Worm (Caenorhabditis elegans) whole organism, mixed stage, embryonic: ENCODE data around the gene str-61.

Experiments
- ces-1 ChIP-seq: fragments of 150-350 bp; optimal IDR thresholded peaks from 2 replicates; lab custom pipeline; 2014; ENCODE audit warnings: missing biosample characterization, missing genetic modification reagents, missing genetic modification characterization
- drap-1 ChIP-seq: fragments of 200-800 bp; sonication (Bioruptor generic); optimal IDR thresholded peaks from 3 replicates; lab custom pipeline; 2018; ENCODE audit warnings: mild to moderate bottlenecking, missing genetic modification characterization, missing compliant biosample characterization
- elt-3 ChIP-seq: fragments of 150-350 bp; optimal IDR thresholded peaks from 2 replicates; lab custom pipeline; 2014; ENCODE audit warnings: missing biosample characterization, missing genetic modification characterization
- nhr-28 ChIP-seq: fragments of 150-350 bp; optimal IDR thresholded peaks from 2 replicates; lab custom pipeline; 2014; ENCODE audit warnings: missing biosample characterization, missing genetic modification characterization
- snpc-4 ChIP-seq: fragments of 150-350 bp; optimal IDR thresholded peaks from 2 replicates; lab custom pipeline; 2014; ENCODE audit warnings: missing biosample characterization, missing genetic modification characterization

DNA sequence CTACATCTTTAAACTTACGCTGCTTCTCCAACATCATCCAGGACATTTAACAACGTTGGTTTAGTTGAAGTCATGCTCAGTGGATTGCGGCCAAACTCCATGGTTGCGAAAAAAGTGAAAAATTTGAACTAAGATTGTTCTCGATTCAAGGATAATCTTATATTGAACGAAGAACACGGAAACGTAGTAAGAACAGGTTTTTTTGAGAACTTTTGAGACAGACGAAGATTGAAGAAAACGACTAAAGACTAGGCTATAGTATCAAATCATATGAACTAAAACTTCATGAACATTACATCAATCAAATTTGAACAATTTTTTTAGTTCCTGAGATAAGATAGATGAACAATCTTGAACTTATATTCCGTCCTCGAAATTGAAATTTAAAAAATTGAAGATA, 24.0 kb downstream of the str-61 start, which contains the start of gene W06G6.10:
- TF ChIP-seq snpc-4 (tag; lab: Kevin White, UChicago) (no peak), nhr-28 (tag; lab: Kevin White, UChicago) (no peak), ces-1 (GFP tag; lab: Kevin White, UChicago) (no peak), elt-3 (no peak), drap-1 (GFP tag; lab: Kevin White, UChicago) (no peak)
